Worm (Caenorhabditis elegans) whole organism, mixed stage, embryonic: Measurements from ENCODE around the gene F55G1.7.

Experiments used
- M03D4.4 ChIP-seq: sonication (generic microtip); optimal IDR thresholded peaks from 2 replicates; lab custom pipeline; 2017; ENCODE audit warnings: mild to moderate bottlenecking, missing genetic modification characterization, missing compliant biosample characterization
- bed-3 ChIP-seq: fragments of 200-800 bp; sonication (Bioruptor generic); optimal IDR thresholded peaks from 3 replicates; lab custom pipeline; 2018; ENCODE audit warnings: mild to moderate bottlenecking, missing genetic modification characterization, moderate library complexity, missing compliant biosample characterization
- blmp-1 ChIP-seq: fragments of 150-350 bp; optimal IDR thresholded peaks from 2 replicates; lab custom pipeline; 2014; ENCODE audit warnings: missing biosample characterization, missing genetic modification characterization
- ceh-39 ChIP-seq: fragments of 150-350 bp; optimal IDR thresholded peaks from 2 replicates; lab custom pipeline; 2014; ENCODE audit warnings: missing biosample characterization, missing genetic modification characterization
- ceh-43 ChIP-seq: fragments of 200-800 bp; sonication (Bioruptor generic); optimal IDR thresholded peaks from 2 replicates; lab custom pipeline; 2018; ENCODE audit warnings: mild to moderate bottlenecking, missing genetic modification characterization, moderate library complexity, missing compliant biosample characterization
- ceh-83 ChIP-seq: fragments of 200-800 bp; sonication (Bioruptor generic); optimal IDR thresholded peaks from 2 replicates; lab custom pipeline; 2018; ENCODE audit warnings: mild to moderate bottlenecking, missing genetic modification characterization, missing compliant biosample characterization
- ces-1 ChIP-seq: fragments of 150-350 bp; optimal IDR thresholded peaks from 2 replicates; lab custom pipeline; 2014; ENCODE audit warnings: missing biosample characterization, missing genetic modification reagents, missing genetic modification characterization
- cnd-1 ChIP-seq: fragments of 200-800 bp; sonication (Bioruptor generic); optimal IDR thresholded peaks from 2 replicates; lab custom pipeline; 2018; ENCODE audit warnings: mild to moderate bottlenecking, missing genetic modification characterization, missing compliant biosample characterization
- drap-1 ChIP-seq: fragments of 200-800 bp; sonication (Bioruptor generic); optimal IDR thresholded peaks from 3 replicates; lab custom pipeline; 2018; ENCODE audit warnings: mild to moderate bottlenecking, missing genetic modification characterization, missing compliant biosample characterization
- elt-1 ChIP-seq: sonication (generic microtip); optimal IDR thresholded peaks from 2 replicates; lab custom pipeline; 2017; ENCODE audit warnings: missing genetic modification characterization, mild to moderate bottlenecking, missing compliant biosample characterization, antibody characterized with exemption, moderate library complexity, borderline replicate concordance; ENCODE audit not compliant: insufficient read depth
- elt-3 ChIP-seq: fragments of 150-350 bp; optimal IDR thresholded peaks from 2 replicates; lab custom pipeline; 2014; ENCODE audit warnings: missing biosample characterization, missing genetic modification characterization
- flh-1 ChIP-seq: fragments of 200-800 bp; sonication (Bioruptor generic); optimal IDR thresholded peaks from 2 replicates; lab custom pipeline; 2018; ENCODE audit warnings: mild to moderate bottlenecking, missing genetic modification characterization, moderate library complexity, missing compliant biosample characterization
- ham-2 ChIP-seq: fragments of 200-800 bp; sonication (Bioruptor generic); optimal IDR thresholded peaks from 2 replicates; lab custom pipeline; 2018; ENCODE audit warnings: mild to moderate bottlenecking, missing genetic modification characterization, missing compliant biosample characterization
- hlh-1 ChIP-seq: fragments of 150-350 bp; optimal IDR thresholded peaks from 2 replicates; lab custom pipeline; 2014; ENCODE audit warnings: missing biosample characterization, missing genetic modification reagents, missing genetic modification characterization
- lin-13 ChIP-seq: fragments of 150-350 bp; optimal IDR thresholded peaks from 2 replicates; lab custom pipeline; 2014; ENCODE audit warnings: missing biosample characterization, missing genetic modification characterization
- lin-32 ChIP-seq: fragments of 200-800 bp; sonication (Bioruptor generic); optimal IDR thresholded peaks from 2 replicates; lab custom pipeline; 2018; ENCODE audit warnings: mild to moderate bottlenecking, missing genetic modification characterization, missing compliant biosample characterization
- lsy-2 ChIP-seq: fragments of 150-350 bp; optimal IDR thresholded peaks from 2 replicates; lab custom pipeline; 2014; ENCODE audit warnings: missing biosample characterization, missing genetic modification characterization
- mab-5 ChIP-seq: fragments of 150-350 bp; optimal IDR thresholded peaks from 2 replicates; lab custom pipeline; 2014; ENCODE audit warnings: missing biosample characterization, missing genetic modification characterization
- mep-1 ChIP-seq: fragments of 150-350 bp; optimal IDR thresholded peaks from 2 replicates; lab custom pipeline; 2017; ENCODE audit warnings: missing biosample characterization, missing genetic modification reagents, missing genetic modification characterization, inconsistent platforms
- mls-2 ChIP-seq: sonication (generic microtip); optimal IDR thresholded peaks from 2 replicates; lab custom pipeline; 2016; ENCODE audit warnings: mild to moderate bottlenecking, missing genetic modification characterization, moderate library complexity, missing compliant biosample characterization
- nhr-12 ChIP-seq: fragments of 150-350 bp; optimal IDR thresholded peaks from 2 replicates; lab custom pipeline; 2014; ENCODE audit warnings: missing biosample characterization, missing genetic modification characterization
- nhr-2 ChIP-seq: fragments of 150-350 bp; optimal IDR thresholded peaks from 2 replicates; lab custom pipeline; 2014; ENCODE audit warnings: missing biosample characterization, missing genetic modification characterization
- nhr-237 ChIP-seq: fragments of 150-350 bp; optimal IDR thresholded peaks from 2 replicates; lab custom pipeline; 2014; ENCODE audit warnings: missing biosample characterization, missing genetic modification characterization
- nhr-28 ChIP-seq: fragments of 150-350 bp; optimal IDR thresholded peaks from 2 replicates; lab custom pipeline; 2014; ENCODE audit warnings: missing biosample characterization, missing genetic modification characterization
- nhr-76 ChIP-seq: sonication (generic microtip); optimal IDR thresholded peaks from 2 replicates; lab custom pipeline; 2017; ENCODE audit warnings: missing biosample characterization, missing genetic modification characterization
- pha-4 ChIP-seq: fragments of 150-350 bp; optimal IDR thresholded peaks from 2 replicates; lab custom pipeline; 2018; ENCODE audit warnings: missing biosample characterization, missing genetic modification reagents, missing genetic modification characterization
- sem-2 ChIP-seq: fragments of 200-800 bp; sonication (Bioruptor generic); optimal IDR thresholded peaks from 2 replicates; lab custom pipeline; 2018; ENCODE audit warnings: mild to moderate bottlenecking, missing genetic modification characterization, missing compliant biosample characterization
- snpc-4 ChIP-seq: fragments of 150-350 bp; optimal IDR thresholded peaks from 2 replicates; lab custom pipeline; 2014; ENCODE audit warnings: missing biosample characterization, missing genetic modification characterization
- sptf-1 ChIP-seq: sonication (generic microtip); optimal IDR thresholded peaks from 2 replicates; lab custom pipeline; 2017; ENCODE audit warnings: mild to moderate bottlenecking, missing genetic modification characterization, moderate library complexity, missing compliant biosample characterization
- tbx-8 ChIP-seq: fragments of 200-800 bp; sonication (Bioruptor generic); optimal IDR thresholded peaks from 2 replicates; lab custom pipeline; 2018; ENCODE audit warnings: mild to moderate bottlenecking, missing genetic modification characterization, moderate library complexity, missing compliant biosample characterization
- unc-120 ChIP-seq: sonication (generic microtip); optimal IDR thresholded peaks from 2 replicates; lab custom pipeline; 2017; ENCODE audit warnings: missing genetic modification characterization, missing compliant biosample characterization; ENCODE audit not compliant: poor library complexity, severe bottlenecking
- unc-39 ChIP-seq: fragments of 150-350 bp; optimal IDR thresholded peaks from 2 replicates; lab custom pipeline; 2014; ENCODE audit warnings: missing biosample characterization, missing genetic modification characterization
- unc-62 ChIP-seq: fragments of 150-350 bp; optimal IDR thresholded peaks from 2 replicates; lab custom pipeline; 2014; ENCODE audit warnings: missing biosample characterization, missing genetic modification reagents, missing genetic modification characterization
- zip-8 ChIP-seq: fragments of 150-350 bp; optimal IDR thresholded peaks from 2 replicates; lab custom pipeline; 2014; ENCODE audit warnings: missing biosample characterization, missing genetic modification characterization
- ztf-11 ChIP-seq: fragments of 150-350 bp; optimal IDR thresholded peaks from 2 replicates; lab custom pipeline; 2014; ENCODE audit warnings: missing biosample characterization, missing genetic modification characterization

F55G1.7 gene

ce11 chrIV:7491464-7491863 lies 21.8 kb upstream of the F55G1.7 start, which contains the start of gene F55G1.1:
Gene F55G1.1, plus strand, starts transcription at chrIV:7491764.
- TF ChIP-seq unc-39 (tag; lab: Kevin White, UChicago) (no peak), ces-1 (no peak), bed-3 (GFP tag; lab: Kevin White, UChicago) (no peak), blmp-1 (tag; lab: Kevin White, UChicago) (no peak), elt-1 (no peak), cnd-1 (tag; lab: Kevin White, UChicago) (no peak), nhr-76 (tag; lab: Kevin White, UChicago) (no peak)

- TF ChIP-seq unc-62 (GFP tag; lab: Kevin White, UChicago) (no peak), blmp-1 (tag; lab: Kevin White, UChicago) (no peak), elt-1 (no peak), ceh-43 (GFP tag; lab: Kevin White, UChicago) (no peak), nhr-76 (tag; lab: Kevin White, UChicago) (no peak), nhr-12 (no peak), ceh-39 (tag; lab: Kevin White, UChicago) (no peak), zip-8 (no peak), sptf-1 (tag; lab: Kevin White, UChicago) (no peak), nhr-2 (tag; lab: Kevin White, UChicago) (no peak)
Observed at ce11 chrIV:7488457-7488783, 18.8 kb upstream of the F55G1.7 start.

ce11 chrIV:7487554-7488456 lies 18.2 kb upstream of the F55G1.7 start, which contains the start of the genes his-60 and his-59:
Gene his-60, minus strand, starts transcription at chrIV:7487992.
Gene his-59, plus strand, starts transcription at chrIV:7488249.
- TF ChIP-seq sem-2 (GFP tag; lab: Kevin White, UChicago) (peak; percentile 63), nhr-28 (tag; lab: Kevin White, UChicago) (no peak), hlh-1 (tag; lab: Kevin White, UChicago) (no peak), elt-1 (no peak), snpc-4 (no peak), lin-32 (GFP tag; lab: Kevin White, UChicago) (peak; percentile 84), ces-1 (peak; percentile 6), flh-1 (GFP tag; lab: Kevin White, UChicago) (no peak), unc-62 (GFP tag; lab: Kevin White, UChicago) (peak; percentile 25), nhr-76 (tag; lab: Kevin White, UChicago) (no peak), ztf-11 (tag; lab: Kevin White, UChicago) (peak; percentile 93), elt-3 (tag; lab: Kevin White, UChicago) (no peak), cnd-1 (tag; lab: Kevin White, UChicago) (peak; percentile 92), sptf-1 (tag; lab: Kevin White, UChicago) (peak; percentile 44), ham-2 (no peak), unc-39 (tag; lab: Kevin White, UChicago) (peak; percentile 24), nhr-2 (tag; lab: Kevin White, UChicago) (peak; percentile 51), bed-3 (GFP tag; lab: Kevin White, UChicago) (no peak), ceh-43 (GFP tag; lab: Kevin White, UChicago) (peak; percentile 48), drap-1 (GFP tag; lab: Kevin White, UChicago) (peak; percentile 63), mab-5 (tag; lab: Kevin White, UChicago) (no peak), M03D4.4 (tag; lab: Kevin White, UChicago) (peak; percentile 77), tbx-8 (GFP tag; lab: Kevin White, UChicago) (peak; percentile 26), unc-120 (tag; lab: Kevin White, UChicago) (no peak), nhr-12 (peak; percentile 53), nhr-237 (no peak), lsy-2 (peak; percentile 24), pha-4 (tag; lab: Kevin White, UChicago) (peak; percentile 88), mls-2 (tag; lab: Kevin White, UChicago) (peak; percentile 52), lin-13 (tag; lab: Kevin White, UChicago) (peak; percentile 97), ceh-39 (tag; lab: Kevin White, UChicago) (peak; percentile 80), ceh-83 (peak; percentile 83), zip-8 (no peak), blmp-1 (tag; lab: Kevin White, UChicago) (no peak), mep-1 (tag; lab: Kevin White, UChicago) (peak; percentile 70)
